Worm (Caenorhabditis elegans): ENCODE data around the gene srbc-60.

srbc-60 gene

DNA sequence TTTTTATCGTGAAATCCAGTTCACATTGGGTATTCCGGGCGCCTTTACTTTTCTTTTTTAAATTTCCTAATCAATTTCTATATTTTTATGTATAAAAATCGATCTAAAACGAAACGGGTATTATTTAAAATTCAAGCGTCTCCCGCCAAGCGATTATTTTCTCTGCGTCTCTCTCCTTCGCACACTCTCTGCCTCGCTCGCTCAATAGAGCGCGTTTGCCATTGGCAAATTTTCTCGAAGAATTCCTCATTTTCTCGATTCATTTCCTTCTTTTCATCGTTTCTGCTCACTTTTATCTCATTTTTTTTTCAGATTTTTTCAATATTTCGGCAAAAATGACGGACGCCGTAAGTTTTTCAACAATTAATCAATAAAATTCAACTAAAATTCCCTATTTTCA is 6.8 kb upstream of the srbc-60 start, which contains the start of gene sti-1 (continued):
- TF ChIP-seq rnt-1 (tag; optimal IDR thresholded peaks at IDR 0.05) (peak; percentile 91), unc-62 (GFP tag; optimal IDR thresholded peaks at IDR 0.05) (no peak), unc-98 (GFP tag; IDR thresholded peaks at IDR 0.05) (peak; percentile 35; the same call in 1 of the 2 replicates), aly-2 (tag; optimal IDR thresholded peaks at IDR 0.05) (peak; percentile 51), fos-1 (tag; optimal IDR thresholded peaks at IDR 0.05) (peak; percentile 76), mep-1 (tag; optimal IDR thresholded peaks at IDR 0.05) (peak; percentile 95), egl-27 (tag; optimal IDR thresholded peaks at IDR 0.05) (no peak), ceh-82 (tag; optimal IDR thresholded peaks at IDR 0.05) (peak; percentile 85 to 92 (median 88)), pqm-1 (tag; optimal IDR thresholded peaks at IDR 0.05) (no peak), lsy-2 (tag; optimal IDR thresholded peaks at IDR 0.05) (peak; percentile 89 to 91), ceh-90 (tag; optimal IDR thresholded peaks at IDR 0.05) (no peak), elt-3 (tag; optimal IDR thresholded peaks at IDR 0.05) (peak in 2 of 6 experiments; percentile 65 to 90), efl-1 (optimal IDR thresholded peaks at IDR 0.05) (peak; percentile 99 to 100), efl-1 (GFP tag; optimal IDR thresholded peaks at IDR 0.05 in 1 of 2) (peak; percentile 99 to 100), nhr-20 (tag; optimal IDR thresholded peaks at IDR 0.05) (peak; percentile 93), C16A3.4 (tag; optimal IDR thresholded peaks at IDR 0.05) (peak; percentile 83), vab-15 (tag; optimal IDR thresholded peaks at IDR 0.05) (peak; percentile 24), hlh-17 (GFP tag; optimal IDR thresholded peaks at IDR 0.05; ENCODE audit: borderline replicate concordance) (no peak), nhr-84 (tag; optimal IDR thresholded peaks at IDR 0.05) (no peak), lin-39 (tag; optimal IDR thresholded peaks at IDR 0.05) (peak; percentile 84), nhr-11 (tag; optimal IDR thresholded peaks at IDR 0.05) (peak; percentile 81), jun-1 (tag; optimal IDR thresholded peaks at IDR 0.05) (peak; percentile 86), ces-1 (GFP tag; optimal IDR thresholded peaks at IDR 0.05) (no peak), blmp-1 (tag; optimal IDR thresholded peaks at IDR 0.05) (peak; percentile 74), sup-37 (GFP tag; optimal IDR thresholded peaks at IDR 0.05) (peak; percentile 72), nhr-28 (tag; optimal IDR thresholded peaks at IDR 0.05) (peak; percentile 39), mab-9 (GFP tag; IDR thresholded peaks at IDR 0.05) (peak; percentile 79), lir-3 (tag; optimal IDR thresholded peaks at IDR 0.05; ENCODE audit: poor library complexity) (peak; percentile 54), fkh-10 (GFP tag; optimal IDR thresholded peaks at IDR 0.05) (peak; percentile 19), nhr-71 (tag; optimal IDR thresholded peaks at IDR 0.05) (peak; percentile 95), isw-1 (GFP tag; IDR thresholded peaks at IDR 0.05) (peak; percentile 87), pax-3 (tag; optimal IDR thresholded peaks at IDR 0.05) (peak; percentile 77), skn-1 (tag; optimal IDR thresholded peaks at IDR 0.05) (peak; percentile 74), sox-4 (tag; optimal IDR thresholded peaks at IDR 0.05) (peak; percentile 71), nhr-85 (tag) (peak; percentile 93), nhr-77 (tag; optimal IDR thresholded peaks at IDR 0.05) (peak; percentile 96)

DNA sequence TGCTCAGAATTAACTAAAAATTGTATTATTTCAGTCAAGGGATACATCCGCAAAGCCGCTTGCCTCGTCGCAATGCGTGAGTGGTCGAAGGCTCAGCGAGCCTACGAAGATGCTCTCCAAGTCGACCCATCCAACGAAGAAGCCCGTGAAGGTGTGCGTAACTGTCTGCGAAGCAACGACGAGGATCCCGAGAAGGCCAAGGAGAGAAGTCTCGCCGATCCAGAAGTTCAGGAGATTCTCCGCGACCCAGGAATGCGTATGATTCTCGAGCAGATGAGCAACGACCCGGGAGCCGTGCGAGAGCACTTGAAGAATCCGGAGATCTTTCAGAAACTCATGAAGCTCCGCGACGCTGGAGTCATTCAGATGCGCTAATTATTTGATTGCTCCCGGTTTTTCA is 5.8 kb upstream of the srbc-60 start:
- TF ChIP-seq F16B12.6 (tag; optimal IDR thresholded peaks at IDR 0.05): no peak
- no peak for TF ChIP-seq snpc-4 (tag; optimal IDR thresholded peaks at IDR 0.05)
- no peak for TF ChIP-seq mab-9 (GFP tag; IDR thresholded peaks at IDR 0.05)
- no peak for TF ChIP-seq unc-86 (tag; optimal IDR thresholded peaks at IDR 0.05)
- TF ChIP-seq egl-13 (tag; optimal IDR thresholded peaks at IDR 0.05): no peak
- no peak for TF ChIP-seq ztf-11 (tag; optimal IDR thresholded peaks at IDR 0.05)
- no peak for TF ChIP-seq ceh-63 (GFP tag; optimal IDR thresholded peaks at IDR 0.05)
- no peak for TF ChIP-seq swsn-7 (tag; optimal IDR thresholded peaks at IDR 0.05)
- no peak for TF ChIP-seq nhr-90 (tag; optimal IDR thresholded peaks at IDR 0.05; ENCODE audit: poor library complexity)

Measured in whole organism, L1 larva.